Worm (Caenorhabditis elegans): Measurements from ENCODE around the gene ZC266.1.

ZC266.1 gene

DNA sequence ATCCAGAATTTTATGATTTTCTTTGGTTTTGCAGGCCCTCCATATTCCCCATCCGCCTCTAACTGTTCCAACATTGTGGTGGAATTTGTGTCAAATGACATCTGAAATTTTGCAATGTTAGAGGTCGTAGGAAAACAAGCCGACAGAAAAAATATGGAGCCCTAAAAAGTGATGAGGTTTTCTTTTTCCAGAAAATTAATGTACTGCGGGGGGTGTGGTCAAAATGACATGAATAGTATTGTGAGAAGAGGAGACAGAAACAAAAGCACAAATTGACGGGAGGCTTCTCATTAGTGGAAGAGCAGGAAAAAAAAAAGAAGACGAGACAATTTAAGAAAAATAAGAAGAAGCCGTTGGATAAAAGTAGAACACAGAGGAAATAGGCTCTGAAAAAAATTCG, at the start of gene ZC266.1:
Gene ZC266.1, minus strand, starts transcription at position 101 of the 400 bp plus-strand sequence.
- TF ChIP-seq ets-7 (tag; optimal IDR thresholded peaks at IDR 0.05) (no peak), ceh-13 (GFP tag; optimal IDR thresholded peaks at IDR 0.05) (no peak), flt-1 (GFP tag; IDR thresholded peaks at IDR 0.05) (no peak), ceh-36 (tag; optimal IDR thresholded peaks at IDR 0.05) (no peak), tbx-37 (GFP tag; conservative IDR thresholded peaks at IDR 0.05) (no peak), tbx-11 (GFP tag; IDR thresholded peaks at IDR 0.05) (no peak), tra-4 (tag; optimal IDR thresholded peaks at IDR 0.05) (no peak), hmg-4 (GFP tag; optimal IDR thresholded peaks at IDR 0.05) (no peak), hnd-1 (tag; optimal IDR thresholded peaks at IDR 0.05) (no peak), scrt-1 (GFP tag; IDR thresholded peaks at IDR 0.05) (no peak), sea-1 (GFP tag; conservative IDR thresholded peaks at IDR 0.05) (no peak)

DNA sequence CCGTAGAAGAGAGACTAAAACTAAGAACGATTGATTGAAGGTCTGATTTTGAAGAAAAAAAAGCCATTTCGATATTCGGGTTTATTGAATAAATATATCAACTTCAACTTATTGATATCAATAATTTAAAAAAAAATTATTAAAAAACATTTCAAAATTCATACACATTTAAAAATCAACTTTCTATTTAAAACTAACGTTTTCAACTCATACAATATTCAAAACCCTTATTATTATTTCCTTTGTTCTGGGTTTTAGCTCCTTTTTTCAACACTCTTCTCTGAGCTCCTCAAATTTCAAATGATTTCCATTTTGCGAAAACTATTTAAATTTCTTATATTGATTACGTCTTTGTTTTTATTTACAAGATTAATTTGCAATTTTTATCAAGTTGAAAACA, 45.2 kb upstream of the ZC266.1 start, which contains the start of gene C18G1.7:
Gene C18G1.7, plus strand, starts transcription at position 301 of the 400 bp plus-strand sequence.
- TF ChIP-seq tbx-11 (GFP tag; IDR thresholded peaks at IDR 0.05) (no peak), sea-1 (GFP tag; conservative IDR thresholded peaks at IDR 0.05) (no peak), hnd-1 (tag; optimal IDR thresholded peaks at IDR 0.05) (no peak), ceh-13 (GFP tag; optimal IDR thresholded peaks at IDR 0.05) (no peak), scrt-1 (GFP tag; IDR thresholded peaks at IDR 0.05) (no peak), B0310.2 (tag; optimal IDR thresholded peaks at IDR 0.05) (no peak), aly-1 (tag; optimal IDR thresholded peaks at IDR 0.05) (no peak), ama-1 (optimal IDR thresholded peaks at IDR 0.05) (no peak), hmg-4 (GFP tag; optimal IDR thresholded peaks at IDR 0.05) (no peak), ceh-36 (tag; optimal IDR thresholded peaks at IDR 0.05) (no peak), flt-1 (GFP tag; IDR thresholded peaks at IDR 0.05) (no peak), tra-4 (tag; optimal IDR thresholded peaks at IDR 0.05) (no peak), ets-7 (tag; optimal IDR thresholded peaks at IDR 0.05) (no peak), tbx-37 (GFP tag; conservative IDR thresholded peaks at IDR 0.05) (no peak), hmbx-1 (tag; optimal IDR thresholded peaks at IDR 0.05) (no peak), F13C5.2 (tag; optimal IDR thresholded peaks at IDR 0.05) (no peak), pes-1 (GFP tag; IDR thresholded peaks at IDR 0.05) (no peak)

DNA sequence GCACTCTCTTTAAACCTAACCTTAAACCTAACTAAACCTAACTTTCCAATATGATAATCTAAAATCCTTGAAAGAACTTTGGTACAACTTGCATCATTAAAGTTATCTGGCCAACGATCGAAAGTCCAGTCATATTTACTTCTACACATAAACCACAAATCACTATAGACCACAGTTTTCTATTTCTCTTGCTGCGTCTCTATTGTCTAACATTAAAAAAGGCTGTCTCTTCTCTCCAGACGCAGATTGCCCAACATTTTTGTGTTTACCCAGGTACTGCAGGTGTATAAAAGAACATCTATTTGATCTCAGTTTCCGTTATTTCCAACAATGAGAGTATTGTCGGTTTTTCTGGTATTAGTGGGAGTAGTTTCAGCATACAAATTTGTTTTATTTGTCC, 42.1 kb upstream of the ZC266.1 start, which contains the start of gene ugt-61:
Gene ugt-61, plus strand, starts transcription at position 233 of the 400 bp plus-strand sequence.
- no peak for TF ChIP-seq hnd-1 (tag; optimal IDR thresholded peaks at IDR 0.05)
- no peak for TF ChIP-seq B0310.2 (tag; optimal IDR thresholded peaks at IDR 0.05)
- TF ChIP-seq ama-1 (optimal IDR thresholded peaks at IDR 0.05): no peak
- no peak for TF ChIP-seq hmg-4 (GFP tag; optimal IDR thresholded peaks at IDR 0.05)

DNA sequence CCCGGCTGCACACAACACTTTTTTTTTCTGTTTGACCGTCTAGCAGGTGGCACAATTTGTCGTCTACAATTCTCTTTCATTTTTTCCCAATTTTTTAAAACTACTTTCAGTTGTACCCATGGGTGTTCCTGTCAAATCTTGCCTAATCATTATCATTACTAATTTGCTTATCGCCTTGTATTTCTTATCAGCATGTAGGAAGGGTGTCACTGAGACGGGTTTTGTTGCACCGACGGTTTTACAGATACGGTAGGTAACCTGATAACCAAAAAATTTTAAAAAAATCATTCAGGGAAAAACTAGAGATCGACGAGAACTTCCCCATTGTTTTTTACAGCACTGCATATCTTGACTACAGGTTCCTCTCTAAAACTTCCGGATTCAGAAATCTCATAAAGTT, 37.6 kb upstream of the ZC266.1 start, which contains the start of gene F39G3.2:
Gene F39G3.2, plus strand, starts transcription at position 105 of the 400 bp plus-strand sequence.
- no peak for TF ChIP-seq sea-1 (GFP tag; conservative IDR thresholded peaks at IDR 0.05)
- TF ChIP-seq ama-1 (optimal IDR thresholded peaks at IDR 0.05): no peak
- no peak for TF ChIP-seq F13C5.2 (tag; optimal IDR thresholded peaks at IDR 0.05)
- TF ChIP-seq ceh-13 (GFP tag; optimal IDR thresholded peaks at IDR 0.05): no peak
- no peak for TF ChIP-seq hmbx-1 (tag; optimal IDR thresholded peaks at IDR 0.05)
- no peak for TF ChIP-seq tbx-37 (GFP tag; conservative IDR thresholded peaks at IDR 0.05)
- no peak for TF ChIP-seq hnd-1 (tag; optimal IDR thresholded peaks at IDR 0.05)
- TF ChIP-seq scrt-1 (GFP tag; IDR thresholded peaks at IDR 0.05): no peak
- TF ChIP-seq B0310.2 (tag; optimal IDR thresholded peaks at IDR 0.05): no peak
- no peak for TF ChIP-seq ceh-36 (tag; optimal IDR thresholded peaks at IDR 0.05)
- no peak for TF ChIP-seq aly-1 (tag; optimal IDR thresholded peaks at IDR 0.05)
- TF ChIP-seq hmg-4 (GFP tag; optimal IDR thresholded peaks at IDR 0.05): no peak
- no peak for TF ChIP-seq tra-4 (tag; optimal IDR thresholded peaks at IDR 0.05)
- no peak for TF ChIP-seq ets-7 (tag; optimal IDR thresholded peaks at IDR 0.05)
- no peak for TF ChIP-seq flt-1 (GFP tag; IDR thresholded peaks at IDR 0.05)
- no peak for TF ChIP-seq tbx-11 (GFP tag; IDR thresholded peaks at IDR 0.05)
- TF ChIP-seq pes-1 (GFP tag; IDR thresholded peaks at IDR 0.05): no peak

DNA sequence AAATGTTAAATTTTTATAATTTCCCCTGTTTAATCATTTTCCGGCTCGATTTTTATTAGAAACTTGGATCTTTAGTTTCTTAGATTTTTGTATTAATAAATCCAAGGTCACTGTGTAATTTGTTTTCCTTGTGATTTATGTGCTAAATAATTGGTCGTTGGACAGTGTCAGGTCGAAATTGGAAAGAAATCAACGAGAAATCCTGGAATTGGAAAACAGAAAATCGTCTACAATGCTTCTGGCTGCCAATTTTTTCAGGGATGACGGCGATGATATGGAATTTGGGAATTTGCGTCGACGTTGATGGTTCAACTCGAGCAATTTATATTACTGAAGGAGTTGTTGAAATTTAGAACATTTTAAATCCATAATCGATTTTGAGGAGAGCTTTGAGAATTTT, 34.5 kb upstream of the ZC266.1 start:
- TF ChIP-seq scrt-1 (GFP tag; IDR thresholded peaks at IDR 0.05) (no peak), hmbx-1 (tag; optimal IDR thresholded peaks at IDR 0.05) (no peak), hmg-4 (GFP tag; optimal IDR thresholded peaks at IDR 0.05) (no peak), F13C5.2 (tag; optimal IDR thresholded peaks at IDR 0.05) (no peak), flt-1 (GFP tag; IDR thresholded peaks at IDR 0.05) (no peak), hnd-1 (tag; optimal IDR thresholded peaks at IDR 0.05) (no peak), aly-1 (tag; optimal IDR thresholded peaks at IDR 0.05) (no peak), ceh-36 (tag; optimal IDR thresholded peaks at IDR 0.05) (no peak)

DNA sequence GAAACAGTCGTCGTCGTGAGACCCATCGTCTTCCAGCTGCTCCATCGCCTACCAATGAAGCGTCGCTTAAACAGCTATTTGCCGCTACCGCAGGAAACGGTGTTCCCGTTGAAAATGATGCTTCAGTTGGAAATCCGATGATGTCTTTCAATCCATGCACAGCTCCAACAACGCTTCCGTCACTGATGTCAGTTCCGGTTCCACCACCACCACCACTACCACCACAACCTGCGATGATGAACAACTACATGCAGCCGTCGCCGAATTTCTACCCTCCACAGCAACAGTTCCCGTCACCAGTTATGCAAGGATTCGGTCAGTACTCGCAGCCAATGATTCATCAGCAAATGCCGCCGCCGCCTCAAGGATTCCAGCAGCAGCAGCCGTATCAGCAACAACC, 33.9 kb upstream of the ZC266.1 start:
- no peak for TF ChIP-seq pes-1 (GFP tag; IDR thresholded peaks at IDR 0.05)
- no peak for TF ChIP-seq hmg-4 (GFP tag; optimal IDR thresholded peaks at IDR 0.05)
- TF ChIP-seq tra-4 (tag; optimal IDR thresholded peaks at IDR 0.05): no peak
- TF ChIP-seq tbx-37 (GFP tag; conservative IDR thresholded peaks at IDR 0.05): no peak
- no peak for TF ChIP-seq tbx-11 (GFP tag; IDR thresholded peaks at IDR 0.05)
- no peak for TF ChIP-seq ets-7 (tag; optimal IDR thresholded peaks at IDR 0.05)
- no peak for TF ChIP-seq ceh-13 (GFP tag; optimal IDR thresholded peaks at IDR 0.05)
- no peak for TF ChIP-seq ceh-36 (tag; optimal IDR thresholded peaks at IDR 0.05)
- no peak for TF ChIP-seq hmbx-1 (tag; optimal IDR thresholded peaks at IDR 0.05)
- TF ChIP-seq aly-1 (tag; optimal IDR thresholded peaks at IDR 0.05): no peak
- TF ChIP-seq F13C5.2 (tag; optimal IDR thresholded peaks at IDR 0.05): no peak

DNA sequence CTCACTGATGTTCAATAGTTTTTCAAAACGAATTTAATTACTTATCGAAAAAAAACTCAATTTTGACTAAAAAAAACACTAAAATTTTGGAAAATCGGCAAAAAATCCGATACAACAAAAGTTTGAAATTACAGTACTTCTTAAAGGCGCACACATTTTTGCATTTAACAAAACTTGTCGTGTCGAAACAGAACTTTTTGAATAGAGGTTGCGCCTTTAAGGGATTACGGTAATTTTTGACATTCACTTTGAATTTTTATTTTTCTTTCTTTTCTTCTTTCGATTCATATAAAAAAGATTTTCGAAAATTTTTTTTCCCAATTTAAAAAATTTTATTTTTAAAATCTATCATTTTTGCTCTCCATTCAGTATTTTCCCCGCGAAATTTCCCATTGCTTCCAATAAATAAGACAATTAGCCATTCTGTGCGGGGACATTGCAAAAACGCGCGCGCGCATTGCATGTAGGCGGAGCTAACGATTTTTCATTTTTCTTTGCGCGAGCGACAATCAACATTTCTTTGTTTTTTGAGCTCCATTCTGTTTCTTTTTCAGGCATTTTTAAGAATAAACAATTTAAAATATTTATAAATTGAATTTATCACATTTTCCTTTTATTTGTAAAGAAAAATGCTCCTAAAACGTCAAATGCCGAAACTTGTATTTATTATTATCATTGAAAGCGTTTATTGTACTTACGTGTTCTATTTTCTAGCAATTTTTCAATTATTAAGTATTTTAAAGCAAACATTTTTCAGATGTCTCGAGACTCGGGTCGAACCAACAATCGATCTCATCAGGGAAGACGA, 31.3 kb upstream of the ZC266.1 start, which contains the start of gene F39G3.3:
Gene F39G3.3, plus strand, starts transcription at position 758 of the 808 bp plus-strand sequence.
- TF ChIP-seq aly-1 (tag; optimal IDR thresholded peaks at IDR 0.05) (peak; percentile 65), hmg-4 (GFP tag; optimal IDR thresholded peaks at IDR 0.05) (peak; percentile 85), tra-4 (tag; optimal IDR thresholded peaks at IDR 0.05) (peak; percentile 15), sea-1 (GFP tag; conservative IDR thresholded peaks at IDR 0.05) (peak; percentile 74; the same call in 1 of the 2 replicates), tbx-37 (GFP tag; conservative IDR thresholded peaks at IDR 0.05) (peak; percentile 82), ama-1 (optimal IDR thresholded peaks at IDR 0.05) (no peak), ceh-36 (tag; optimal IDR thresholded peaks at IDR 0.05) (peak; percentile 81), flt-1 (GFP tag; IDR thresholded peaks at IDR 0.05) (peak; percentile 74), pes-1 (GFP tag; IDR thresholded peaks at IDR 0.05) (peak; percentile 90), F13C5.2 (tag; optimal IDR thresholded peaks at IDR 0.05) (peak; percentile 94), ets-7 (tag; optimal IDR thresholded peaks at IDR 0.05) (peak; percentile 61), ceh-13 (GFP tag; optimal IDR thresholded peaks at IDR 0.05) (peak; percentile 83), hnd-1 (tag; optimal IDR thresholded peaks at IDR 0.05) (peak; percentile 75), B0310.2 (tag; optimal IDR thresholded peaks at IDR 0.05) (peak; percentile 65), scrt-1 (GFP tag; IDR thresholded peaks at IDR 0.05) (peak; percentile 85), hmbx-1 (tag; optimal IDR thresholded peaks at IDR 0.05) (peak; percentile 63), tbx-11 (GFP tag; IDR thresholded peaks at IDR 0.05) (peak; percentile 87)
